Worm (Caenorhabditis elegans) whole organism, L1 larva: Measurements from ENCODE around the gene nmgp-1.

Experiments used
- ceh-63 ChIP-seq: fragments of 200-800 bp; sonication (Bioruptor generic); optimal IDR thresholded peaks from 2 replicates; lab custom pipeline; 2018; ENCODE audit warnings: mild to moderate bottlenecking, missing genetic modification characterization, missing compliant biosample characterization
- jun-1 ChIP-seq: fragments of 150-350 bp; optimal IDR thresholded peaks from 2 replicates; lab custom pipeline; 2014; ENCODE audit warnings: missing biosample characterization, missing genetic modification reagents, missing genetic modification characterization
- snpc-4 ChIP-seq: fragments of 150-350 bp; optimal IDR thresholded peaks from 2 replicates; lab custom pipeline; 2014; ENCODE audit warnings: missing biosample characterization, missing genetic modification characterization
- sptf-1 ChIP-seq: fragments of 150-350 bp; optimal IDR thresholded peaks from 2 replicates; lab custom pipeline; 2014; ENCODE audit warnings: missing biosample characterization, missing genetic modification characterization

ce11 chrII:6257220-6257877, 3.3 kb upstream of the nmgp-1 start:
- TF ChIP-seq sptf-1 (tag; lab: Kevin White, UChicago): no peak
- TF ChIP-seq ceh-63 (GFP tag; lab: Kevin White, UChicago): no peak
- no peak for TF ChIP-seq jun-1 (tag; lab: Kevin White, UChicago)
- no peak for TF ChIP-seq snpc-4 (tag; lab: Kevin White, UChicago)
